Fruit fly (Drosophila melanogaster) whole organism, wandering third instar larva: Measurements from ENCODE around the gene ImpL2.

Experiments used
- Dfd ChIP-seq: fragments of >200 bp; optimal IDR thresholded peaks from 2 replicates; lab custom pipeline; 2017; ENCODE audit warnings: missing biosample characterization, missing genetic modification characterization
- GATAd ChIP-seq: sonication (Bioruptor generic); optimal IDR thresholded peaks from 2 replicates; lab custom pipeline; 2016; ENCODE audit warnings: missing biosample characterization, missing genetic modification characterization
- Hr78 ChIP-seq: fragments of >200 bp; optimal IDR thresholded peaks from 2 replicates; lab custom pipeline; 2017; ENCODE audit warnings: missing biosample characterization, missing genetic modification characterization
- Myc ChIP-seq: fragments of >200 bp; optimal IDR thresholded peaks from 2 replicates; lab custom pipeline; 2017
- OdsH ChIP-seq: fragments of 200-800 bp; sonication (Bioruptor generic); optimal IDR thresholded peaks from 2 replicates; lab custom pipeline; 2016; ENCODE audit warnings: missing biosample characterization, mild to moderate bottlenecking, missing genetic modification characterization
- fru ChIP-seq: fragments of 200-800 bp; sonication (Bioruptor generic); optimal IDR thresholded peaks from 3 replicates; lab custom pipeline; 2016; ENCODE audit warnings: missing biosample characterization, mild to moderate bottlenecking, missing genetic modification characterization
- h ChIP-seq: fragments of 200-800 bp; sonication (Bioruptor generic); optimal IDR thresholded peaks from 3 replicates; lab custom pipeline; 2016; ENCODE audit warnings: missing biosample characterization, mild to moderate bottlenecking, missing genetic modification characterization
- psq ChIP-seq: fragments of 200-800 bp; sonication (Bioruptor generic); optimal IDR thresholded peaks from 3 replicates; lab custom pipeline; 2017; ENCODE audit warnings: missing biosample characterization, mild to moderate bottlenecking, missing genetic modification characterization, moderate library complexity

DNA sequence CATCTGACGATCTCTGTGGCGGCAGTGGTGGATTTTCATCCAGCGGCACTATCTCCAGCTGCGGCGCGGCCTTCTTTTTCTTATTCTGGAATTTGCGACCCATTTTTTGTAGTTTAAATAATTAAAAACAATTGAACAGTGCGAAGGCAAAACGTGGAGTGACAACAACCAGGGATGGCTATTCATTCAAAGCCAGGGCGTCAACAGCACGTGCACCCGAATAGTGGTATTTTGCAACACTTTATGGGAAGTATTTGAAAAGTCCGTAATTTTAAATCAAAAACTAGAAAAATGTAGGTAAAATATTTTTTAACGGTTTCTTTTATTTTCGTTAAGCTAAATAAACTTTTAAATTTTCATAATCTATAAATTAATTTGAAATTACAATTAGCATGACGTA, 46.7 kb upstream of the ImpL2 start, which contains the start of gene CG11583:
- TF ChIP-seq Myc (lab: Kevin White, UChicago) (peak; percentile 57), Dfd (GFP tag; lab: Kevin White, UChicago) (no peak), OdsH (peak; percentile 32), psq (GFP tag; lab: Kevin White, UChicago) (peak; percentile 22), GATAd (GFP tag; lab: Kevin White, UChicago) (no peak), Hr78 (GFP tag; lab: Kevin White, UChicago) (no peak), fru (GFP tag; lab: Kevin White, UChicago) (no peak), h (no peak)
